Worm (Caenorhabditis elegans) whole organism, L3 larva: ENCODE results near the gene F09E10.6.

ENCODE experiments used
- daf-12 ChIP-seq: fragments of 150-350 bp; optimal IDR thresholded peaks from 2 replicates; lab custom pipeline; 2014; ENCODE audit warnings: missing biosample characterization, missing genetic modification reagents, missing genetic modification characterization
- nhr-67 ChIP-seq: fragments of 150-350 bp; optimal IDR thresholded peaks from 2 replicates; lab custom pipeline; 2014; ENCODE audit warnings: missing biosample characterization, missing genetic modification characterization

DNA sequence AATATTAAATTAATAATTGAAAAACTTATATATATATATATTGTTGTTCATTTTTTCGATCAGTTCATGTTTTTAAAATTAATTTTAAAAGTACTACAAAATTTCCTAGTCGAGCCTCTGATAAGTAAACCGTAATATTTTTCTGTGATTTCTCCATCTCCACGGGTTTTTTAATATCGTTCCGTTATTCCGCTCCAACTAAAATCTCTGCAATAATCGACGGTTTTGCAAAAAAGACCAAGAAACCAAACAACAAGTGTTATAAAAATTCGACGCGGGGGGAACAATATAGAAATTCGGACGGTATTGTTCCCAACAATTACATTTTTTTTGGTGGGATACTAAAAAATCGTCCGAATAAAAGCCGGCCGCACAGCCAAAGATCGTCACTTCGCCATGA, 5.0 kb upstream of the F09E10.6 start, which contains the start of gene F09E10.1:
- TF ChIP-seq nhr-67 (tag; lab: Kevin White, UChicago) (no peak), daf-12 (tag; lab: Kevin White, UChicago) (no peak)
